Worm (Caenorhabditis elegans) whole organism, mixed stage, embryonic: ENCODE results near the gene D2062.1.
"Not testable (repeated sequence)": the region's sequence is repeated elsewhere in the genome, so short reads cannot be mapped to it uniquely, and the experiment has no call there.

ENCODE experiments used
- bed-3 ChIP-seq: fragments of 200-800 bp; sonication (Bioruptor generic); optimal IDR thresholded peaks from 3 replicates; lab custom pipeline; 2018; ENCODE audit warnings: mild to moderate bottlenecking, missing genetic modification characterization, moderate library complexity, missing compliant biosample characterization
- blmp-1 ChIP-seq: fragments of 150-350 bp; optimal IDR thresholded peaks from 2 replicates; lab custom pipeline; 2014; ENCODE audit warnings: missing biosample characterization, missing genetic modification characterization
- ceh-39 ChIP-seq: fragments of 150-350 bp; optimal IDR thresholded peaks from 2 replicates; lab custom pipeline; 2014; ENCODE audit warnings: missing biosample characterization, missing genetic modification characterization
- ceh-83 ChIP-seq: fragments of 200-800 bp; sonication (Bioruptor generic); optimal IDR thresholded peaks from 2 replicates; lab custom pipeline; 2018; ENCODE audit warnings: mild to moderate bottlenecking, missing genetic modification characterization, missing compliant biosample characterization
- ces-1 ChIP-seq: fragments of 150-350 bp; optimal IDR thresholded peaks from 2 replicates; lab custom pipeline; 2014; ENCODE audit warnings: missing biosample characterization, missing genetic modification reagents, missing genetic modification characterization
- cnd-1 ChIP-seq: fragments of 200-800 bp; sonication (Bioruptor generic); optimal IDR thresholded peaks from 2 replicates; lab custom pipeline; 2018; ENCODE audit warnings: mild to moderate bottlenecking, missing genetic modification characterization, missing compliant biosample characterization
- drap-1 ChIP-seq: fragments of 200-800 bp; sonication (Bioruptor generic); optimal IDR thresholded peaks from 3 replicates; lab custom pipeline; 2018; ENCODE audit warnings: mild to moderate bottlenecking, missing genetic modification characterization, missing compliant biosample characterization
- elt-1 ChIP-seq: sonication (generic microtip); optimal IDR thresholded peaks from 2 replicates; lab custom pipeline; 2017; ENCODE audit warnings: missing genetic modification characterization, mild to moderate bottlenecking, missing compliant biosample characterization, antibody characterized with exemption, moderate library complexity, borderline replicate concordance; ENCODE audit not compliant: insufficient read depth
- elt-3 ChIP-seq: fragments of 150-350 bp; optimal IDR thresholded peaks from 2 replicates; lab custom pipeline; 2014; ENCODE audit warnings: missing biosample characterization, missing genetic modification characterization
- flh-1 ChIP-seq: fragments of 200-800 bp; sonication (Bioruptor generic); optimal IDR thresholded peaks from 2 replicates; lab custom pipeline; 2018; ENCODE audit warnings: mild to moderate bottlenecking, missing genetic modification characterization, moderate library complexity, missing compliant biosample characterization
- ham-2 ChIP-seq: fragments of 200-800 bp; sonication (Bioruptor generic); optimal IDR thresholded peaks from 2 replicates; lab custom pipeline; 2018; ENCODE audit warnings: mild to moderate bottlenecking, missing genetic modification characterization, missing compliant biosample characterization
- hlh-1 ChIP-seq: fragments of 150-350 bp; optimal IDR thresholded peaks from 2 replicates; lab custom pipeline; 2014; ENCODE audit warnings: missing biosample characterization, missing genetic modification reagents, missing genetic modification characterization
- lin-13 ChIP-seq: fragments of 150-350 bp; optimal IDR thresholded peaks from 2 replicates; lab custom pipeline; 2014; ENCODE audit warnings: missing biosample characterization, missing genetic modification characterization
- lin-32 ChIP-seq: fragments of 200-800 bp; sonication (Bioruptor generic); optimal IDR thresholded peaks from 2 replicates; lab custom pipeline; 2018; ENCODE audit warnings: mild to moderate bottlenecking, missing genetic modification characterization, missing compliant biosample characterization
- lsy-2 ChIP-seq: fragments of 150-350 bp; optimal IDR thresholded peaks from 2 replicates; lab custom pipeline; 2014; ENCODE audit warnings: missing biosample characterization, missing genetic modification characterization
- mab-5 ChIP-seq: fragments of 150-350 bp; optimal IDR thresholded peaks from 2 replicates; lab custom pipeline; 2014; ENCODE audit warnings: missing biosample characterization, missing genetic modification characterization
- mls-2 ChIP-seq: sonication (generic microtip); optimal IDR thresholded peaks from 2 replicates; lab custom pipeline; 2016; ENCODE audit warnings: mild to moderate bottlenecking, missing genetic modification characterization, moderate library complexity, missing compliant biosample characterization
- nhr-12 ChIP-seq: fragments of 150-350 bp; optimal IDR thresholded peaks from 2 replicates; lab custom pipeline; 2014; ENCODE audit warnings: missing biosample characterization, missing genetic modification characterization
- nhr-28 ChIP-seq: fragments of 150-350 bp; optimal IDR thresholded peaks from 2 replicates; lab custom pipeline; 2014; ENCODE audit warnings: missing biosample characterization, missing genetic modification characterization
- nhr-76 ChIP-seq: sonication (generic microtip); optimal IDR thresholded peaks from 2 replicates; lab custom pipeline; 2017; ENCODE audit warnings: missing biosample characterization, missing genetic modification characterization
- pha-4 ChIP-seq: fragments of 150-350 bp; optimal IDR thresholded peaks from 2 replicates; lab custom pipeline; 2018; ENCODE audit warnings: missing biosample characterization, missing genetic modification reagents, missing genetic modification characterization
- sem-2 ChIP-seq: fragments of 200-800 bp; sonication (Bioruptor generic); optimal IDR thresholded peaks from 2 replicates; lab custom pipeline; 2018; ENCODE audit warnings: mild to moderate bottlenecking, missing genetic modification characterization, missing compliant biosample characterization
- snpc-4 ChIP-seq: fragments of 150-350 bp; optimal IDR thresholded peaks from 2 replicates; lab custom pipeline; 2014; ENCODE audit warnings: missing biosample characterization, missing genetic modification characterization
- sptf-1 ChIP-seq: sonication (generic microtip); optimal IDR thresholded peaks from 2 replicates; lab custom pipeline; 2017; ENCODE audit warnings: mild to moderate bottlenecking, missing genetic modification characterization, moderate library complexity, missing compliant biosample characterization
- unc-120 ChIP-seq: sonication (generic microtip); optimal IDR thresholded peaks from 2 replicates; lab custom pipeline; 2017; ENCODE audit warnings: missing genetic modification characterization, missing compliant biosample characterization; ENCODE audit not compliant: poor library complexity, severe bottlenecking
- unc-39 ChIP-seq: fragments of 150-350 bp; optimal IDR thresholded peaks from 2 replicates; lab custom pipeline; 2014; ENCODE audit warnings: missing biosample characterization, missing genetic modification characterization
- unc-62 ChIP-seq: fragments of 150-350 bp; optimal IDR thresholded peaks from 2 replicates; lab custom pipeline; 2014; ENCODE audit warnings: missing biosample characterization, missing genetic modification reagents, missing genetic modification characterization
- zip-8 ChIP-seq: fragments of 150-350 bp; optimal IDR thresholded peaks from 2 replicates; lab custom pipeline; 2014; ENCODE audit warnings: missing biosample characterization, missing genetic modification characterization

D2062.1 gene

ce11 chrII:2639401-2640088 is 8.3 kb downstream of the D2062.1 start, which contains the start of gene F22E5.8:
TSS of gene F22E5.8 (plus strand) at chrII:2640038.
- not testable (repeated sequence) for TF ChIP-seq sptf-1 (tag; lab: Kevin White, UChicago); hlh-1; blmp-1 (tag; lab: Kevin White, UChicago)

ce11 chrII:2640982-2641381 is 9.7 kb downstream of the D2062.1 start, which contains the start of gene F22E5.23:
TSS of gene F22E5.23 (plus strand) at chrII:2641282.
- TF ChIP-seq cnd-1 (tag; lab: Kevin White, UChicago), result no peak
- no peak for TF ChIP-seq pha-4 (tag; lab: Kevin White, UChicago)
- TF ChIP-seq elt-1 (tag; lab: Kevin White, UChicago), result no peak
- TF ChIP-seq ces-1 (GFP tag; lab: Kevin White, UChicago), result no peak
- TF ChIP-seq, all 35 proteins: peak for 0

ce11 chrII:2641777-2642176 is 10.5 kb downstream of the D2062.1 start, which contains the start of gene F22E5.7:
TSS of gene F22E5.7 (plus strand) at chrII:2642077.
- no peak for TF ChIP-seq ces-1 (GFP tag; lab: Kevin White, UChicago)
- no peak for TF ChIP-seq ham-2 (GFP tag; lab: Kevin White, UChicago)
- no peak for TF ChIP-seq hlh-1
- no peak for TF ChIP-seq ceh-83 (GFP tag; lab: Kevin White, UChicago)
- no peak for TF ChIP-seq elt-1 (tag; lab: Kevin White, UChicago)
- no peak for TF ChIP-seq nhr-12 (tag; lab: Kevin White, UChicago)
- TF ChIP-seq flh-1 (GFP tag; lab: Kevin White, UChicago), result no peak
- no peak for TF ChIP-seq mab-5 (tag; lab: Kevin White, UChicago)
- TF ChIP-seq nhr-28 (tag; lab: Kevin White, UChicago), result no peak
- no peak for TF ChIP-seq sem-2 (GFP tag; lab: Kevin White, UChicago)
- TF ChIP-seq drap-1 (GFP tag; lab: Kevin White, UChicago), result no peak
- no peak for TF ChIP-seq lin-13 (tag; lab: Kevin White, UChicago)
- no peak for TF ChIP-seq unc-62 (GFP tag; lab: Kevin White, UChicago)
- TF ChIP-seq nhr-76, result no peak
- TF ChIP-seq, all 35 proteins: peak for 0

ce11 chrII:2644498-2644897 is 13.2 kb downstream of the D2062.1 start, which contains the start of gene F22E5.11:
TSS of gene F22E5.11 (minus strand) at chrII:2644598.
- TF ChIP-seq ces-1 (GFP tag; lab: Kevin White, UChicago) (no peak), zip-8 (no peak), drap-1 (GFP tag; lab: Kevin White, UChicago) (no peak), nhr-12 (tag; lab: Kevin White, UChicago) (no peak), nhr-76 (no peak), lsy-2 (tag; lab: Kevin White, UChicago) (no peak), unc-62 (GFP tag; lab: Kevin White, UChicago) (no peak), flh-1 (GFP tag; lab: Kevin White, UChicago) (no peak)

ce11 chrII:2646756-2647155 is 15.5 kb downstream of the D2062.1 start, which contains the start of gene F22E5.12:
TSS of gene F22E5.12 (minus strand) at chrII:2646856.
- TF ChIP-seq hlh-1; unc-39; snpc-4 (tag; lab: Kevin White, UChicago): not testable (repeated sequence)

- no peak for TF ChIP-seq ceh-39 (tag; lab: Kevin White, UChicago)
- no peak for TF ChIP-seq bed-3
- TF ChIP-seq elt-3 (tag; lab: Kevin White, UChicago), result no peak
- no peak for TF ChIP-seq mab-5 (tag; lab: Kevin White, UChicago)
- no peak for TF ChIP-seq hlh-1
- TF ChIP-seq unc-120 (tag; lab: Kevin White, UChicago), result no peak
- TF ChIP-seq lsy-2 (tag; lab: Kevin White, UChicago), result no peak
- TF ChIP-seq mls-2 (tag; lab: Kevin White, UChicago), result no peak
- no peak for TF ChIP-seq blmp-1 (tag; lab: Kevin White, UChicago)
- TF ChIP-seq lin-32, result no peak
- TF ChIP-seq nhr-76, result no peak
- TF ChIP-seq ham-2 (GFP tag; lab: Kevin White, UChicago), result no peak
- no peak for TF ChIP-seq nhr-28 (tag; lab: Kevin White, UChicago)
- TF ChIP-seq flh-1 (GFP tag; lab: Kevin White, UChicago), result no peak
Observed at ce11 chrII:2649015-2649414, 17.7 kb downstream of the D2062.1 start.
